Fruit fly (Drosophila melanogaster) whole organism, wandering third instar larva: ENCODE measurements around the gene CG8136.

ENCODE experiments used
- Abd-B ChIP-seq: fragments of >200 bp; optimal IDR thresholded peaks from 2 replicates; lab custom pipeline; 2017; ENCODE audit warnings: missing biosample characterization, missing genetic modification characterization
- CG32264 ChIP-seq: fragments of 200-800 bp; sonication (Bioruptor generic); optimal IDR thresholded peaks from 2 replicates; lab custom pipeline; 2016; ENCODE audit warnings: missing biosample characterization, missing genetic modification characterization
- CG9705 ChIP-seq: fragments of 200-800 bp; sonication (Bioruptor generic); optimal IDR thresholded peaks from 2 replicates; lab custom pipeline; 2018; ENCODE audit warnings: missing biosample characterization, mild to moderate bottlenecking, missing genetic modification characterization
- CrebA ChIP-seq: fragments of 200-800 bp; sonication (Bioruptor generic); optimal IDR thresholded peaks from 2 replicates; lab custom pipeline; 2016; ENCODE audit warnings: missing biosample characterization, mild to moderate bottlenecking, missing genetic modification characterization, borderline replicate concordance
- Dfd ChIP-seq: fragments of >200 bp; optimal IDR thresholded peaks from 2 replicates; lab custom pipeline; 2017; ENCODE audit warnings: missing biosample characterization, missing genetic modification characterization
- HLH106 ChIP-seq: fragments of 200-800 bp; optimal IDR thresholded peaks from 3 replicates; lab custom pipeline; 2019; ENCODE audit warnings: missing biosample characterization, mild to moderate bottlenecking, missing genetic modification characterization, moderate library complexity
- Hnf4 ChIP-seq: fragments of 200-800 bp; sonication (Bioruptor generic); optimal IDR thresholded peaks from 2 replicates; lab custom pipeline; 2016; ENCODE audit warnings: missing biosample characterization, mild to moderate bottlenecking, missing genetic modification characterization
- Hr78 ChIP-seq: fragments of >200 bp; optimal IDR thresholded peaks from 2 replicates; lab custom pipeline; 2017; ENCODE audit warnings: missing biosample characterization, missing genetic modification characterization
- Hr83 ChIP-seq: fragments of 200-300 bp; sonication (Bioruptor generic); optimal IDR thresholded peaks from 2 replicates; lab custom pipeline; 2016; ENCODE audit warnings: missing biosample characterization, mild to moderate bottlenecking, missing genetic modification characterization, moderate library complexity; ENCODE audit not compliant: poor library complexity, severe bottlenecking
- Jra ChIP-seq: sonication (Bioruptor generic); optimal IDR thresholded peaks from 2 replicates; lab custom pipeline; 2016; ENCODE audit warnings: missing biosample characterization, missing genetic modification characterization
- Mio ChIP-seq: sonication (Bioruptor generic); optimal IDR thresholded peaks from 2 replicates; lab custom pipeline; 2016; ENCODE audit warnings: missing biosample characterization, missing genetic modification characterization
- Myc ChIP-seq: fragments of >200 bp; optimal IDR thresholded peaks from 2 replicates; lab custom pipeline; 2017
- OdsH ChIP-seq: fragments of 200-800 bp; sonication (Bioruptor generic); optimal IDR thresholded peaks from 2 replicates; lab custom pipeline; 2016; ENCODE audit warnings: missing biosample characterization, mild to moderate bottlenecking, missing genetic modification characterization
- Rel ChIP-seq, 2 experiments: fragments of 200-800 bp; sonication (Bioruptor generic) in 1 of 2; optimal IDR thresholded peaks; 2 replicates in 1 of 2; 3 replicates in 1 of 2; lab custom pipeline; 2016 to 2019; ENCODE audit warnings: mild to moderate bottlenecking in 2 of 2, missing biosample characterization in 2 of 2, missing genetic modification characterization in 2 of 2, moderate library complexity in 1 of 2
- Sp1 ChIP-seq: fragments of 200-800 bp; sonication (Bioruptor generic); optimal IDR thresholded peaks from 3 replicates; lab custom pipeline; 2019; ENCODE audit warnings: missing biosample characterization, mild to moderate bottlenecking, missing genetic modification characterization, moderate library complexity
- Vsx2 ChIP-seq: fragments of 200-300, 225-300 bp; sonication (Bioruptor generic); optimal IDR thresholded peaks from 2 replicates; lab custom pipeline; 2018; ENCODE audit warnings: missing biosample characterization, missing genetic modification characterization; ENCODE audit not compliant: partially characterized antibody
- br ChIP-seq: fragments of 200-800 bp; sonication (Bioruptor generic); optimal IDR thresholded peaks from 2 replicates; lab custom pipeline; 2016; ENCODE audit warnings: missing biosample characterization, missing genetic modification characterization
- brk ChIP-seq: fragments of 200-800 bp; sonication (Bioruptor generic); optimal IDR thresholded peaks from 2 replicates; lab custom pipeline; 2016; ENCODE audit warnings: missing biosample characterization, mild to moderate bottlenecking, missing genetic modification characterization
- dmrt93B ChIP-seq: fragments of 200-800 bp; sonication (Bioruptor generic); optimal IDR thresholded peaks from 2 replicates; lab custom pipeline; 2018; ENCODE audit warnings: missing biosample characterization, mild to moderate bottlenecking, missing genetic modification characterization
- dsf ChIP-seq: sonication (Bioruptor generic); optimal IDR thresholded peaks from 2 replicates; lab custom pipeline; 2016; ENCODE audit warnings: missing biosample characterization, missing genetic modification characterization, borderline replicate concordance
- ey ChIP-seq: fragments of 200-800 bp; sonication (Bioruptor generic); optimal IDR thresholded peaks from 2 replicates; lab custom pipeline; 2016; ENCODE audit warnings: missing biosample characterization, missing genetic modification characterization
- foxo ChIP-seq, 2 experiments: fragments of 200-800 bp; sonication (Bioruptor generic); optimal IDR thresholded peaks; 2 replicates in 1 of 2; 3 replicates in 1 of 2; lab custom pipeline; 2016 to 2017; ENCODE audit warnings: missing biosample characterization in 2 of 2, missing genetic modification characterization in 2 of 2
- fru ChIP-seq: fragments of 200-800 bp; sonication (Bioruptor generic); optimal IDR thresholded peaks from 3 replicates; lab custom pipeline; 2016; ENCODE audit warnings: missing biosample characterization, mild to moderate bottlenecking, missing genetic modification characterization
- h ChIP-seq: fragments of 200-800 bp; sonication (Bioruptor generic); optimal IDR thresholded peaks from 3 replicates; lab custom pipeline; 2016; ENCODE audit warnings: missing biosample characterization, mild to moderate bottlenecking, missing genetic modification characterization
- jim ChIP-seq: fragments of 175-275, 200-325 bp; sonication (Bioruptor generic); optimal IDR thresholded peaks from 2 replicates; lab custom pipeline; 2016; ENCODE audit warnings: missing biosample characterization, mild to moderate bottlenecking, missing genetic modification characterization
- pan ChIP-seq: fragments of >200 bp; optimal IDR thresholded peaks from 2 replicates; lab custom pipeline; 2017
- psq ChIP-seq: fragments of 200-800 bp; sonication (Bioruptor generic); optimal IDR thresholded peaks from 3 replicates; lab custom pipeline; 2017; ENCODE audit warnings: missing biosample characterization, mild to moderate bottlenecking, missing genetic modification characterization, moderate library complexity
- rgr ChIP-seq: fragments of 200-800 bp; sonication (Bioruptor generic); optimal IDR thresholded peaks from 3 replicates; lab custom pipeline; 2016; ENCODE audit warnings: missing biosample characterization, mild to moderate bottlenecking, missing genetic modification characterization
- sage ChIP-seq: fragments of 200-800 bp; sonication (Bioruptor generic); optimal IDR thresholded peaks from 2 replicates; lab custom pipeline; 2016; ENCODE audit warnings: missing biosample characterization, mild to moderate bottlenecking, missing genetic modification characterization
- sv ChIP-seq: fragments of 200-800 bp; sonication (Bioruptor generic); optimal IDR thresholded peaks from 3 replicates; lab custom pipeline; 2016; ENCODE audit warnings: missing biosample characterization, missing genetic modification characterization
- tai ChIP-seq: sonication (Bioruptor generic); optimal IDR thresholded peaks from 2 replicates; lab custom pipeline; 2016; ENCODE audit warnings: missing biosample characterization, missing genetic modification characterization
- usp ChIP-seq: fragments of >200 bp; optimal IDR thresholded peaks from 2 replicates; lab custom pipeline; 2017; ENCODE audit warnings: missing biosample characterization, missing genetic modification characterization
- woc ChIP-seq: sonication (Bioruptor generic); optimal IDR thresholded peaks from 2 replicates; lab custom pipeline; 2016; ENCODE audit warnings: missing biosample characterization, mild to moderate bottlenecking, missing genetic modification characterization

Gene CG8136

dm6 chr3R:8694110-8694826 is 26.9 kb upstream of the CG8136 start:
- TF ChIP-seq Mio (GFP tag; lab: Kevin White, UChicago) (no peak), HLH106 (tag; lab: Kevin White, UChicago) (no peak), pan (lab: Kevin White, UChicago) (no peak), dmrt93B (GFP tag; lab: Kevin White, UChicago) (no peak), tai (GFP tag; lab: Kevin White, UChicago) (no peak), dsf (GFP tag; lab: Kevin White, UChicago) (no peak), Myc (lab: Kevin White, UChicago) (no peak), CG32264 (GFP tag; lab: Kevin White, UChicago) (no peak), jim (no peak), Abd-B (GFP tag; lab: Kevin White, UChicago) (no peak), Jra (GFP tag; lab: Kevin White, UChicago) (no peak), sage (GFP tag; lab: Kevin White, UChicago) (no peak), CG9705 (GFP tag; lab: Kevin White, UChicago) (no peak), Hr78 (GFP tag; lab: Kevin White, UChicago) (no peak), Hr83 (GFP tag; lab: Kevin White, UChicago) (no peak), h (GFP tag; lab: Kevin White, UChicago) (no peak), Sp1 (GFP tag; lab: Kevin White, UChicago) (peak; percentile 79), CrebA (peak; percentile 39)

dm6 chr3R:8697772-8698259 is 23.4 kb upstream of the CG8136 start, which contains the start of gene hb:
Gene hb, minus strand, starts transcription at chr3R:8697822.
- no peak for TF ChIP-seq Hr83 (GFP tag; lab: Kevin White, UChicago)
- no peak for TF ChIP-seq psq (GFP tag; lab: Kevin White, UChicago)
- no peak for TF ChIP-seq rgr (GFP tag; lab: Kevin White, UChicago)
- no peak for TF ChIP-seq Hr78 (GFP tag; lab: Kevin White, UChicago)
- no peak for TF ChIP-seq Abd-B (GFP tag; lab: Kevin White, UChicago)
- no peak for TF ChIP-seq fru (GFP tag; lab: Kevin White, UChicago)
- TF ChIP-seq br: no peak
- no peak for TF ChIP-seq CG9705 (GFP tag; lab: Kevin White, UChicago)
- TF ChIP-seq, all 38 proteins: peak for 0

- TF ChIP-seq Abd-B (GFP tag; lab: Kevin White, UChicago): no peak
- TF ChIP-seq ey (GFP tag; lab: Kevin White, UChicago): no peak
- TF ChIP-seq woc: no peak
- no peak for TF ChIP-seq HLH106 (tag; lab: Kevin White, UChicago)
- TF ChIP-seq Hr78 (GFP tag; lab: Kevin White, UChicago): no peak
- TF ChIP-seq tai (GFP tag; lab: Kevin White, UChicago): no peak
- no peak for TF ChIP-seq Rel (GFP tag; optimal IDR thresholded peaks at IDR 0.05; lab: Kevin White, UChicago)
- no peak for TF ChIP-seq Rel (tag; optimal IDR thresholded peaks at IDR 0.05; lab: Kevin White, UChicago)
- no peak for TF ChIP-seq Mio (GFP tag; lab: Kevin White, UChicago)
- no peak for TF ChIP-seq h (GFP tag; lab: Kevin White, UChicago)
- TF ChIP-seq foxo (GFP tag; optimal IDR thresholded peaks at IDR 0.05; lab: Kevin White, UChicago): no peak
- no peak for TF ChIP-seq CrebA
- no peak for TF ChIP-seq Jra (GFP tag; lab: Kevin White, UChicago)
- TF ChIP-seq Dfd (GFP tag; lab: Kevin White, UChicago): no peak
- TF ChIP-seq OdsH (GFP tag; lab: Kevin White, UChicago): no peak
- no peak for TF ChIP-seq Sp1 (GFP tag; lab: Kevin White, UChicago)
- TF ChIP-seq CG9705 (GFP tag; lab: Kevin White, UChicago): no peak
- no peak for TF ChIP-seq psq (GFP tag; lab: Kevin White, UChicago)
- no peak for TF ChIP-seq Hr83 (GFP tag; lab: Kevin White, UChicago)
- no peak for TF ChIP-seq brk (GFP tag; lab: Kevin White, UChicago)
Observed at dm6 chr3R:8699230-8699629, 21.9 kb upstream of the CG8136 start.

dm6 chr3R:8700660-8701059 is 20.5 kb upstream of the CG8136 start:
- TF ChIP-seq h (GFP tag; lab: Kevin White, UChicago) (no peak), Hnf4 (GFP tag; lab: Kevin White, UChicago) (no peak), fru (GFP tag; lab: Kevin White, UChicago) (no peak), Sp1 (GFP tag; lab: Kevin White, UChicago) (no peak), sv (GFP tag; lab: Kevin White, UChicago) (no peak), usp (GFP tag; lab: Kevin White, UChicago) (no peak), Vsx2 (GFP tag; lab: Kevin White, UChicago) (no peak), Mio (GFP tag; lab: Kevin White, UChicago) (no peak), sage (GFP tag; lab: Kevin White, UChicago) (no peak), br (no peak)
